Fruit fly (Drosophila melanogaster) whole organism: ENCODE measurements around the gene Phf5a.

Experiments used
- CG8478 ChIP-seq: fragments of >200 bp; optimal IDR thresholded peaks from 2 replicates; lab custom pipeline; 2018; ENCODE audit warnings: inconsistent platforms
- Dll ChIP-seq: fragments of >200 bp; optimal IDR thresholded peaks from 2 replicates; lab custom pipeline; 2017
- EcR ChIP-seq, 2 experiments: fragments of >200 bp; optimal IDR thresholded peaks; 2 replicates each; lab custom pipeline; 2017; ENCODE audit warnings: missing biosample characterization in 2 of 2, missing genetic modification characterization in 2 of 2, missing genetic modification reagents in 2 of 2
- pan ChIP-seq: fragments of >200 bp; optimal IDR thresholded peaks from 2 replicates; lab custom pipeline; 2017
- psq ChIP-seq: fragments of >200 bp; optimal IDR thresholded peaks from 2 replicates; lab custom pipeline; 2017
- usp ChIP-seq: fragments of >200 bp; optimal IDR thresholded peaks from 2 replicates; lab custom pipeline; 2017; ENCODE audit warnings: missing biosample characterization, missing genetic modification characterization, mixed read lengths

The Phf5a gene

DNA sequence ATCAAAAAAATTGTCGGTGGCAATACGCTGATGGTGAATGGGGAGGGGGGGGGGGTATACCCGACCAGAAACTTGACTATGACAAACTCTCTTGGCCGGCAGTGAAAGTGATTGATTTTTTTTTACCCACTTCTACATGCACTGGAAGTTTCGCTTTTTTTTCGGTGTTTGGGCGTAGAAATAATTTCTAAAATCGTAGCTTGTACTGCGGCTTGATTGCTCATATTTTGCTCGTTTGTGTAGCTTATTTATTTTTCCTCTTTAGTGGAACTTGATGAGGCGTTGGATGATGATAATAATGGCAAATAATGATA is 13.0 kb upstream of the Phf5a start:
- TF ChIP-seq EcR (GFP tag; optimal IDR thresholded peaks at IDR 0.05; lab: Kevin White, UChicago) (no peak), usp (no peak), Dll (lab: Kevin White, UChicago) (no peak), CG8478 (no peak), psq (no peak), pan (no peak)

dm6 chr2L:6502887-6503723 is 12.5 kb upstream of the Phf5a start:
- no peak for TF ChIP-seq CG8478
- no peak for TF ChIP-seq Dll (lab: Kevin White, UChicago)
- TF ChIP-seq usp, result no peak
- TF ChIP-seq psq, result no peak
- TF ChIP-seq EcR (GFP tag; optimal IDR thresholded peaks at IDR 0.05; lab: Kevin White, UChicago), result no peak
- no peak for TF ChIP-seq pan

DNA sequence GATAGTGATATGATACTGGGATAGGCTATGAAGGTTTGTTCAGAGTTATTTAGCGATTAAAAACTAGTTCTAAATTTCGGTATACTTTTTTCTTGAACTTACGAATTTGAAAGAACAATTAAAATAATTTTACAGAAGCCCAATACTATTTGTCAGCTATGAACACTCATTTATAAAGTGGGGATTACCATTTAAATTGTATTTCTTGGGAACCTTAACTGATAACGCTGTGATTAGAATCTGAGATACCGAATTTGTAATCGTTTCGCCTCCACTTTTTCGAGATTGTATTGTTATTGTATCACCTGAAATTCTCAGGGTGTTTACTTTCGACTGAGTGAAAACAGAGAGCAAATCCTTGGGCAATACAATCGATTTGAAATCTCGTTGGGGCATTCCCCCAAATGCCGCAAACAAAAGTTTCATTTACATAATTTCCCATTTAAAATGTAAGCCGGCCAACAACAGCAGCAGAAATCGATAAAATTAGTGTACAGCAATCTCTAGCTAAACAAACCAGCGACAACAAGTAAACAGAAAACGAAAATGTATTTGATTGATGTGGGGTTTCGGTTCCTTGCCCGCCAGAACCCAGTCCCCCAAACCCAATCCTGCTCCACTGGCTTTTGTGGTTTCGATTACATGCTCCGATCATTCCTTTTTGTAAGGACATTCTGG is 10.1 kb upstream of the Phf5a start:
- TF ChIP-seq psq (no peak), CG8478 (no peak), EcR (GFP tag; optimal IDR thresholded peaks at IDR 0.05; lab: Kevin White, UChicago) (no peak), pan (no peak), Dll (lab: Kevin White, UChicago) (no peak), usp (no peak)

- TF ChIP-seq Dll (lab: Kevin White, UChicago), result no peak
- no peak for TF ChIP-seq EcR (GFP tag; optimal IDR thresholded peaks at IDR 0.05; lab: Kevin White, UChicago)
Measured at dm6 chr2L:6498448-6498847, 7.8 kb upstream of the Phf5a start, which contains the start of gene CG31637. TSS of gene CG31637 (plus strand) at chr2L:6498647.

dm6 chr2L:6496753-6497152 is 6.1 kb upstream of the Phf5a start, which contains the start of gene CG9550:
TSS of gene CG9550 (plus strand) at chr2L:6497053.
- TF ChIP-seq EcR (GFP tag; optimal IDR thresholded peaks at IDR 0.05; lab: Kevin White, UChicago) (no peak), pan (no peak), Dll (lab: Kevin White, UChicago) (no peak), CG8478 (no peak), psq (no peak), usp (no peak)

DNA sequence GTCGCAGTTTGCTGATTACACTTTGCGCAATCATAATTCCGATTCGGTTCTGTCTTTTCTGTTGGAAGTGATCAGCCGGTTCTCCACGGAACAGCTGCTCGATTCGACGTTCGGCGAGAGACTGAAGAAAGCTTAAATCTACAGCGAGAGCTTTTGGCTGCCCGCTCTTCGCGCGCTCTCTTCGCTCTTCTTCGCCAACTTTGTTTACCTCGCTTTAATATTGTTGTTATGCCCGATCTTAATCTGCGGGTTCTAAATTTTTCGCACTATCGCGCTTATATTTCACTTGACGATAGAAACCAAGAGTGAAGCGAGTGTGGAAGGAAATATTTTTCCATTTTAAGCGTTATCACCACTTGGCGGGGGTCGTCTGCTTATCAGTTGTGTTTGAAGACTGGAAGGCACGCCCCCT is 3.8 kb upstream of the Phf5a start, which contains the start of gene CG9547:
CG9547 (minus strand) TSS at position 128 of the 412 bp plus-strand sequence.
- TF ChIP-seq Dll (lab: Kevin White, UChicago) (no peak), CG8478 (no peak), EcR (GFP tag; optimal IDR thresholded peaks at IDR 0.05; lab: Kevin White, UChicago) (no peak)

DNA sequence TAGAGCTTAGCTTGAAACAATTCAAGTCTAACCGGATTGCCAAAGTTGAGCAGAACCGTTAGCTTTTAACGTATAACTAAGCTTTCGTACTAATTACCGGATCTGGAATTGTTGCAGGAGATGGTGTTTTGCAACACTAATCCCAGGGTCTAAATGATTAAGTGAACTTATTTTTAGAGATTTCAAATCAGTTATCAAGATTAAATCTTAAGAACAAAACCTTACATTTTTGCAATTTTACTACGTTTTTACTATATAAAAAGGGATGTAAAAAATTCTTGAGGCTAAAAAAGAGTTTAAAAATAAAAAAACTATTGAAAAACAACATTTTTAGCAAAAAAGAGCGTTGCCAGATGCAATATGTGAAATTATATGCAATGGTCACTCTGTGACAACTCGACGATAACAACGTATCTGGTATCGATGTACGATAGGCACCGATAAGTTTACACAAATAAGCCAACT is 1.9 kb downstream of the Phf5a start, which contains the start of the genes KFase and epsilonCOP:
KFase (minus strand) TSS at position 81 of the 465 bp plus-strand sequence.
epsilonCOP (plus strand) TSS at position 415 of the 465 bp plus-strand sequence.
- TF ChIP-seq Dll (lab: Kevin White, UChicago), result no peak
- TF ChIP-seq CG8478, result no peak
- no peak for TF ChIP-seq psq
- no peak for TF ChIP-seq EcR (GFP tag; optimal IDR thresholded peaks at IDR 0.05; lab: Kevin White, UChicago)
- TF ChIP-seq pan, result no peak
- no peak for TF ChIP-seq usp

dm6 chr2L:6481310-6481738 is 9.3 kb downstream of the Phf5a start:
- TF ChIP-seq psq (no peak), pan (no peak)

- TF ChIP-seq CG8478 (no peak), EcR (GFP tag; optimal IDR thresholded peaks at IDR 0.05; lab: Kevin White, UChicago) (no peak), psq (no peak), Dll (lab: Kevin White, UChicago) (no peak)
Measured at dm6 chr2L:6480212-6480994, 10.2 kb downstream of the Phf5a start, which contains the start of the genes Sec61alpha and Daxx. TSS of gene Sec61alpha (minus strand) at chr2L:6480575. TSS of gene Daxx (plus strand) at chr2L:6480929.

- no peak for TF ChIP-seq Dll (lab: Kevin White, UChicago)
- TF ChIP-seq CG8478, result no peak
- TF ChIP-seq psq, result no peak
- TF ChIP-seq EcR (GFP tag; optimal IDR thresholded peaks at IDR 0.05; lab: Kevin White, UChicago), result no peak
- TF ChIP-seq usp, result no peak
- TF ChIP-seq pan, result no peak
Measured at dm6 chr2L:6479226-6479906, 11.3 kb downstream of the Phf5a start.

dm6 chr2L:6476753-6477152 is 13.9 kb downstream of the Phf5a start, which contains the start of gene CG9536:
TSS of gene CG9536 (minus strand) at chr2L:6476975.
- no peak for TF ChIP-seq Dll (lab: Kevin White, UChicago)
- no peak for TF ChIP-seq psq
- TF ChIP-seq pan, result no peak
- no peak for TF ChIP-seq usp
- no peak for TF ChIP-seq EcR (GFP tag; optimal IDR thresholded peaks at IDR 0.05; lab: Kevin White, UChicago)
- TF ChIP-seq CG8478, result no peak
